Fruit fly (Drosophila melanogaster) whole organism, pupa: ENCODE measurements around the gene JhI-21.

Experiments used
- CG13204 ChIP-seq: fragments of 200-800 bp; sonication (Bioruptor generic); optimal IDR thresholded peaks from 2 replicates; lab custom pipeline; 2018; ENCODE audit warnings: missing biosample characterization, mild to moderate bottlenecking, missing genetic modification characterization, moderate library complexity
- CG32121 ChIP-seq: fragments of 200-800 bp; sonication (Bioruptor generic); IDR thresholded peaks from 2 replicates; pipeline ENCODE4 v1.3.6; 2022; ENCODE audit warnings: missing biosample characterization, missing genetic modification characterization

- TF ChIP-seq CG32121 (GFP tag; lab: Robert Waterston, UW) (no peak), CG13204 (GFP tag; lab: Kevin White, UChicago) (no peak)
Observed at dm6 chr2L:12092041-12092440, 36.2 kb upstream of the JhI-21 start.
